Fruit fly (Drosophila melanogaster) whole organism, embryonic: Measurements from ENCODE around the gene PolG2.

Experiments
- Antp ChIP-seq: fragments of 200-800 bp; sonication (Bioruptor generic); optimal IDR thresholded peaks from 3 replicates; lab custom pipeline; 2016; ENCODE audit warnings: missing biosample characterization, missing genetic modification characterization
- Atf3 ChIP-seq: fragments of 200-800 bp; sonication (Bioruptor generic); optimal IDR thresholded peaks from 3 replicates; lab custom pipeline; 2016; ENCODE audit warnings: missing biosample characterization, missing genetic modification characterization
- Awh ChIP-seq: fragments of 200-800 bp; sonication (Bioruptor generic); IDR thresholded peaks from 2 replicates; pipeline ENCODE4, ENCODE4 v1.3.6; 2022; ENCODE audit warnings: missing biosample characterization, missing genetic modification characterization
- Bdp1 ChIP-seq: fragments of 200-800 bp; sonication (Bioruptor generic); optimal IDR thresholded peaks from 3 replicates; lab custom pipeline; 2016; ENCODE audit warnings: missing biosample characterization, missing genetic modification characterization
- CG10267 ChIP-seq: fragments of 200-800 bp; sonication (Bioruptor generic); optimal IDR thresholded peaks from 2 replicates; lab custom pipeline; 2018; ENCODE audit warnings: missing biosample characterization, mild to moderate bottlenecking, missing genetic modification characterization, moderate library complexity
- CG12299 ChIP-seq: fragments of 200-800 bp; sonication (Bioruptor generic); optimal IDR thresholded peaks from 2 replicates; lab custom pipeline; 2018; ENCODE audit warnings: missing biosample characterization, mild to moderate bottlenecking, missing genetic modification characterization
- CG12391 ChIP-seq: fragments of 200-800 bp; sonication (Bioruptor generic); optimal IDR thresholded peaks from 3 replicates; lab custom pipeline; 2018; ENCODE audit warnings: missing biosample characterization, mild to moderate bottlenecking, missing genetic modification characterization, moderate library complexity
- CG14710 ChIP-seq: fragments of 200-800 bp; sonication (Bioruptor generic); optimal IDR thresholded peaks from 3 replicates; lab custom pipeline; 2019; ENCODE audit warnings: missing biosample characterization, mild to moderate bottlenecking, missing genetic modification characterization, moderate library complexity
- CG14965 ChIP-seq: fragments of 200-800 bp; sonication (Bioruptor generic); optimal IDR thresholded peaks from 2 replicates; lab custom pipeline; 2016; ENCODE audit warnings: missing biosample characterization, missing genetic modification characterization, borderline replicate concordance
- CG17385 ChIP-seq: fragments of 200-800 bp; sonication (Bioruptor generic); optimal IDR thresholded peaks from 3 replicates; lab custom pipeline; 2018; ENCODE audit warnings: missing biosample characterization, mild to moderate bottlenecking, missing genetic modification characterization
- CG18476 ChIP-seq: fragments of 200-800 bp; sonication (Bioruptor generic); optimal IDR thresholded peaks from 2 replicates; lab custom pipeline; 2016; ENCODE audit warnings: missing biosample characterization, mild to moderate bottlenecking, missing genetic modification characterization
- CG18619 ChIP-seq: fragments of 200-800 bp; sonication (Bioruptor generic); optimal IDR thresholded peaks from 3 replicates; lab custom pipeline; 2017; ENCODE audit warnings: missing biosample characterization, mild to moderate bottlenecking, missing genetic modification characterization
- CG34422 ChIP-seq: fragments of 200-800 bp; sonication (Bioruptor generic); IDR thresholded peaks from 3 replicates; pipeline ENCODE4 v1.3.6; 2022; ENCODE audit warnings: missing biosample characterization, missing genetic modification characterization
- CG4730 ChIP-seq: fragments of 200-800 bp; sonication (Bioruptor generic); IDR thresholded peaks from 2 replicates; pipeline ENCODE4 v1.3.6; 2022; ENCODE audit warnings: missing biosample characterization, missing genetic modification characterization
- CG6689 ChIP-seq: fragments of 200-800 bp; sonication (Bioruptor generic); IDR thresholded peaks from 2 replicates; pipeline ENCODE4 v1.3.6; 2022; ENCODE audit warnings: missing biosample characterization, missing genetic modification characterization
- CG7556 ChIP-seq: fragments of 200-800 bp; sonication (Bioruptor generic); optimal IDR thresholded peaks from 2 replicates; lab custom pipeline; 2017; ENCODE audit warnings: missing biosample characterization, mild to moderate bottlenecking, missing genetic modification characterization
- CG9609 ChIP-seq: fragments of 200-800 bp; sonication (Bioruptor generic); optimal IDR thresholded peaks from 3 replicates; lab custom pipeline; 2016; ENCODE audit warnings: missing biosample characterization, missing genetic modification characterization
- CG9727 ChIP-seq: fragments of 200-800 bp; sonication (Bioruptor generic); optimal IDR thresholded peaks from 3 replicates; lab custom pipeline; 2017; ENCODE audit warnings: missing biosample characterization, mild to moderate bottlenecking, missing genetic modification characterization
- CHES-1-like ChIP-seq: fragments of 200-800 bp; sonication (Bioruptor generic); optimal IDR thresholded peaks from 2 replicates; lab custom pipeline; 2016; ENCODE audit warnings: missing biosample characterization, missing genetic modification characterization
- ERR ChIP-seq: fragments of 200-800 bp; sonication (Bioruptor generic); optimal IDR thresholded peaks from 2 replicates; lab custom pipeline; 2016; ENCODE audit warnings: missing biosample characterization, missing genetic modification characterization
- Gsc ChIP-seq: fragments of 200-800 bp; sonication (Bioruptor generic); IDR thresholded peaks from 2 replicates; pipeline ENCODE4 v1.3.6; 2022; ENCODE audit warnings: missing biosample characterization, missing genetic modification characterization
- HLH4C ChIP-seq: fragments of 200-800 bp; sonication (Bioruptor generic); IDR thresholded peaks from 3 replicates; pipeline ENCODE4 v1.3.6; 2022; ENCODE audit warnings: missing biosample characterization, missing genetic modification characterization; ENCODE audit not compliant: partially characterized antibody
- Hey ChIP-seq: fragments of 200-800 bp; sonication (Bioruptor generic); optimal IDR thresholded peaks from 3 replicates; lab custom pipeline; 2018; ENCODE audit warnings: missing biosample characterization, mild to moderate bottlenecking, missing genetic modification characterization
- Hmx ChIP-seq: fragments of 200-800 bp; sonication (Bioruptor generic); optimal IDR thresholded peaks from 2 replicates; lab custom pipeline; 2016; ENCODE audit warnings: missing biosample characterization, missing genetic modification characterization
- Oli ChIP-seq: fragments of 200-800 bp; sonication (Bioruptor generic); optimal IDR thresholded peaks from 2 replicates; lab custom pipeline; 2018; ENCODE audit warnings: missing biosample characterization, mild to moderate bottlenecking, missing genetic modification characterization, moderate library complexity
- Scr ChIP-seq: fragments of 200-800 bp; sonication (Bioruptor generic); IDR thresholded peaks from 2 replicates; pipeline ENCODE4 v1.3.6; 2022; ENCODE audit warnings: missing biosample characterization, missing genetic modification characterization; ENCODE audit not compliant: partially characterized antibody
- amos ChIP-seq: fragments of 200-800 bp; sonication (Bioruptor generic); IDR thresholded peaks from 2 replicates; pipeline ENCODE4 v1.3.6; 2022; ENCODE audit warnings: missing biosample characterization, missing genetic modification characterization; ENCODE audit not compliant: partially characterized antibody
- ase ChIP-seq: fragments of 200-800 bp; sonication (Bioruptor generic); IDR thresholded peaks from 3 replicates; pipeline ENCODE4 v1.3.6; 2022; ENCODE audit warnings: missing biosample characterization, missing genetic modification characterization
- ash1 ChIP-seq: fragments of 200-800 bp; sonication (Bioruptor generic); optimal IDR thresholded peaks from 2 replicates; lab custom pipeline; 2018; ENCODE audit warnings: missing biosample characterization, mild to moderate bottlenecking, missing genetic modification characterization
- az2 ChIP-seq: fragments of 200-800 bp; sonication (Bioruptor generic); optimal IDR thresholded peaks from 3 replicates; lab custom pipeline; 2016; ENCODE audit warnings: missing biosample characterization, missing genetic modification characterization
- ci ChIP-seq: fragments of 200-800 bp; sonication (Bioruptor generic); IDR thresholded peaks from 3 replicates; pipeline ENCODE4 v1.3.6; 2022; ENCODE audit warnings: missing biosample characterization, missing genetic modification characterization
- corto ChIP-seq: fragments of 200-800 bp; sonication (Bioruptor generic); optimal IDR thresholded peaks from 2 replicates; lab custom pipeline; 2016; ENCODE audit warnings: missing biosample characterization, mild to moderate bottlenecking, missing genetic modification characterization, moderate library complexity
- dimm ChIP-seq: fragments of 200-800 bp; sonication (Bioruptor generic); IDR thresholded peaks from 2 replicates; pipeline ENCODE4 v1.3.6; 2022; ENCODE audit warnings: missing biosample characterization, missing genetic modification characterization
- dm ChIP-seq: fragments of 200-800 bp; sonication (Bioruptor generic); optimal IDR thresholded peaks from 3 replicates; lab custom pipeline; 2016; ENCODE audit warnings: missing biosample characterization, missing genetic modification characterization
- dmrt11E ChIP-seq: fragments of 200-800 bp; sonication (Bioruptor generic); optimal IDR thresholded peaks from 3 replicates; lab custom pipeline; 2018; ENCODE audit warnings: missing biosample characterization, mild to moderate bottlenecking, missing genetic modification characterization, moderate library complexity
- dpn ChIP-seq, 2 experiments: fragments of 200-800 bp; sonication (Bioruptor generic); optimal IDR thresholded peaks; 3 replicates each; lab custom pipeline; 2016; ENCODE audit warnings: missing biosample characterization in 2 of 2, missing genetic modification characterization in 2 of 2
- eve ChIP-seq, 2 experiments: fragments of >200 bp; optimal IDR thresholded peaks; 2 replicates each; lab custom pipeline; 2017; ENCODE audit warnings: missing biosample characterization in 2 of 2, missing genetic modification characterization in 2 of 2
- ftz-f1 ChIP-seq: fragments of 200-800 bp; sonication (Bioruptor generic); optimal IDR thresholded peaks from 2 replicates; lab custom pipeline; 2016; ENCODE audit warnings: missing biosample characterization, missing genetic modification characterization
- hb ChIP-seq: fragments of 200-800 bp; sonication (Bioruptor generic); IDR thresholded peaks from 3 replicates; pipeline ENCODE4 v1.3.6; 2022; ENCODE audit warnings: missing biosample characterization, missing genetic modification characterization; ENCODE audit not compliant: partially characterized antibody
- mld ChIP-seq: fragments of 200-800 bp; sonication (Bioruptor generic); IDR thresholded peaks from 3 replicates; pipeline ENCODE4 v1.3.6; 2022; ENCODE audit warnings: missing biosample characterization, missing genetic modification characterization; ENCODE audit not compliant: partially characterized antibody
- nerfin-1 ChIP-seq: fragments of 200-800 bp; sonication (Bioruptor generic); optimal IDR thresholded peaks from 3 replicates; lab custom pipeline; 2019; ENCODE audit warnings: missing biosample characterization, mild to moderate bottlenecking, missing genetic modification characterization, moderate library complexity
- onecut ChIP-seq: fragments of 200-800 bp; sonication (Bioruptor generic); IDR thresholded peaks from 2 replicates; pipeline ENCODE4 v1.3.6; 2022; ENCODE audit warnings: missing biosample characterization, missing genetic modification characterization
- org-1 ChIP-seq: fragments of 200-800 bp; sonication (Bioruptor generic); optimal IDR thresholded peaks from 2 replicates; lab custom pipeline; 2017; ENCODE audit warnings: missing biosample characterization, missing genetic modification characterization
- p53 ChIP-seq: fragments of 200-800 bp; sonication (Bioruptor generic); optimal IDR thresholded peaks from 2 replicates; lab custom pipeline; 2016; ENCODE audit warnings: missing biosample characterization, missing genetic modification characterization
- pita ChIP-seq: fragments of 200-800 bp; sonication (Bioruptor generic); optimal IDR thresholded peaks from 2 replicates; lab custom pipeline; 2017; ENCODE audit warnings: missing biosample characterization, mild to moderate bottlenecking, missing genetic modification characterization
- scrt ChIP-seq: fragments of 200-800 bp; sonication (Bioruptor generic); optimal IDR thresholded peaks from 2 replicates; lab custom pipeline; 2018; ENCODE audit warnings: missing biosample characterization, mild to moderate bottlenecking, missing genetic modification characterization, moderate library complexity
- sd ChIP-seq: fragments of 200-800 bp; sonication (Bioruptor generic); optimal IDR thresholded peaks from 3 replicates; lab custom pipeline; 2018; ENCODE audit warnings: missing biosample characterization, mild to moderate bottlenecking, missing genetic modification characterization, moderate library complexity
- slp2 ChIP-seq: fragments of 200-800 bp; sonication (Bioruptor generic); optimal IDR thresholded peaks from 2 replicates; lab custom pipeline; 2016; ENCODE audit warnings: missing biosample characterization, missing genetic modification characterization
- wek ChIP-seq: fragments of 200-800 bp; sonication (Bioruptor generic); optimal IDR thresholded peaks from 3 replicates; lab custom pipeline; 2018; ENCODE audit warnings: missing biosample characterization, mild to moderate bottlenecking, missing genetic modification characterization, moderate library complexity

PolG2 gene

DNA sequence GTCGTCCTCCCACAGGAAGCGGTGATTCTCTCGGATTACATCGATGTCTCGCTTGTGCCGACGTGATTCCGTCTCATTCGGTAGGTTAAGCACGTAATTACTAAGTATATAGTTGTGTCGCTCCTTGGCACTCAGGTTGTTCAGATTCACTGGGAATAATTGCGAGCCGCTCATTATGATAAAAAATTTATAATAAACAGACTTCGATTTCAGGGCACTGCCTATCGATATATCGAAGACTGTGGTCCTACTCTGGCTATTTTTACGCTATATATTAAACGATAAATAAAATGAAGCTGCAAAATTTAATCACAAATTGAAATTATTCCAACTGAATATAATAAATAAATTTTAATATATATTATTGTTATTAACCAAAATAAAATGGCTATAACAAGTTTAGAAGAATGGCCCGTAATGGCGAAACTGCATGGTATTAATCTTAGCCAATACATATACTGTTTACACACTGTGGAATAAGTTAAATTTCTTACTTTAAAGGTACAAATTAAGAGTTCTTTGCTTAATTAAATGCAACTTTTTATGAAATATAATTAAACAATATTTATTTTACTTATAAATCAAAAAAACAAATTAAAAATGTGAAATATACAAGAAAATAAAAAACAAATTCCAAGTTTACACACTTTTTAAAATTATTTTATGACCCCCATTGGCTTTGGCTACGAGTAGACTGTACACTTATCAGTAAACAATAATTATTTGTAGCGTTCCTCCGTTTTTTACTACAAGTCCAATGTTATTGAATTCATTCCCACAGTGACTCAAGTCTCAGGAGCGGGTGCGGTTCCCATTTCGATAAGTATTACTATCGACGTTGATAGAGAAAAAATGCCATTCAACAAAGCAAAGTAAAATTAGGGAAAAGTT is 49.4 kb downstream of the PolG2 start, which contains the start of gene Eato (continued):
- no peak for TF ChIP-seq Oli (tag; lab: Kevin White, UChicago)
- no peak for TF ChIP-seq Antp (GFP tag; lab: Kevin White, UChicago)
- TF ChIP-seq ash1 (GFP tag; lab: Kevin White, UChicago): no peak
- no peak for TF ChIP-seq Hey (tag; lab: Kevin White, UChicago)
- TF ChIP-seq org-1 (GFP tag; lab: Kevin White, UChicago): no peak
- no peak for TF ChIP-seq CG9609 (GFP tag; lab: Kevin White, UChicago)
- TF ChIP-seq hb: peak; percentile 52; the same call in 1 of the 3 replicates
- TF ChIP-seq amos (GFP tag; lab: Robert Waterston, UW): peak; percentile 64
- TF ChIP-seq dm (GFP tag; lab: Kevin White, UChicago): no peak
- TF ChIP-seq ftz-f1: no peak
- TF ChIP-seq CG12299 (tag; lab: Kevin White, UChicago): no peak
- TF ChIP-seq CG18476 (GFP tag; lab: Kevin White, UChicago): no peak
- TF ChIP-seq CG9727 (GFP tag; lab: Kevin White, UChicago): peak; percentile 37
- no peak for TF ChIP-seq onecut (GFP tag; lab: Robert Waterston, UW)
- TF ChIP-seq dpn (GFP tag; optimal IDR thresholded peaks at IDR 0.05; lab: Kevin White, UChicago): no peak
- no peak for TF ChIP-seq az2 (GFP tag; lab: Kevin White, UChicago)
- TF ChIP-seq mld: no peak
- no peak for TF ChIP-seq CHES-1-like (GFP tag; lab: Kevin White, UChicago)
- peak; percentile 17 for TF ChIP-seq CG12391 (tag; lab: Kevin White, UChicago)
- TF ChIP-seq CG14965 (GFP tag; lab: Kevin White, UChicago): no peak
- peak; percentile 30 for TF ChIP-seq CG14710 (tag; lab: Kevin White, UChicago)
- no peak for TF ChIP-seq eve (GFP tag; optimal IDR thresholded peaks at IDR 0.05; lab: Kevin White, UChicago)
- TF ChIP-seq HLH4C (GFP tag; lab: Robert Waterston, UW): peak; percentile 46; the same call in 1 of the 3 replicates
- TF ChIP-seq wek: no peak
- peak; percentile 23 for TF ChIP-seq sd (tag; lab: Kevin White, UChicago)
- no peak for TF ChIP-seq CG6689 (GFP tag; lab: Robert Waterston, UW)
- no peak for TF ChIP-seq slp2 (GFP tag; lab: Kevin White, UChicago)
- no peak for TF ChIP-seq ci (GFP tag; lab: Robert Waterston, UW)
- no peak for TF ChIP-seq Hmx
- TF ChIP-seq dimm (GFP tag; lab: Robert Waterston, UW): no peak
- TF ChIP-seq scrt (GFP tag; lab: Kevin White, UChicago): no peak
- no peak for TF ChIP-seq CG18619
- TF ChIP-seq pita (GFP tag; lab: Kevin White, UChicago): no peak
- no peak for TF ChIP-seq corto (GFP tag; lab: Kevin White, UChicago)
- 0 out of 3 replicates have a peak, but pooled peaks have one; percentile 26 for TF ChIP-seq CG34422 (GFP tag; lab: Robert Waterston, UW)
- no peak for TF ChIP-seq CG4730 (GFP tag; lab: Robert Waterston, UW)
- no peak for TF ChIP-seq ase
- no peak for TF ChIP-seq nerfin-1 (tag; lab: Kevin White, UChicago)
- no peak for TF ChIP-seq CG7556 (GFP tag; lab: Kevin White, UChicago)
- TF ChIP-seq Awh (GFP tag; lab: Robert Waterston, UW): no peak
- no peak for TF ChIP-seq Bdp1 (GFP tag; lab: Kevin White, UChicago)
- no peak for TF ChIP-seq p53
- no peak for TF ChIP-seq Atf3 (GFP tag; lab: Kevin White, UChicago)
- TF ChIP-seq CG17385 (GFP tag; lab: Kevin White, UChicago): no peak
- TF ChIP-seq Scr (GFP tag; lab: Robert Waterston, UW): peak; percentile 54
- no peak for TF ChIP-seq dmrt11E (tag; lab: Kevin White, UChicago)
- no peak for TF ChIP-seq Gsc
- TF ChIP-seq CG10267 (tag; lab: Kevin White, UChicago): peak; percentile 9
- TF ChIP-seq ERR (GFP tag; lab: Kevin White, UChicago): no peak
